Worm (Caenorhabditis elegans) whole organism, midembryonic: ENCODE results near the gene dpf-4.

Source experiments
- cog-1 ChIP-seq: sonication (generic microtip); optimal IDR thresholded peaks from 2 replicates; lab custom pipeline; 2016; ENCODE audit warnings: missing genetic modification characterization, missing compliant biosample characterization
- tab-1 ChIP-seq: fragments of 200-800 bp; sonication (Bioruptor generic); IDR thresholded peaks from 2 replicates; pipeline ENCODE4 v1.3.6; 2022; ENCODE audit warnings: missing genetic modification characterization, missing compliant biosample characterization

- TF ChIP-seq cog-1 (tag; lab: Kevin White, UChicago) (no peak), tab-1 (GFP tag; lab: Robert Waterston, UW) (no peak)
Observed at ce11 chrIII:5900709-5901108, 41.6 kb downstream of the dpf-4 start.
